Fruit fly (Drosophila melanogaster): Measurements from ENCODE around the gene CG43098.

Gene CG43098

dm6 chr3L:3644337-3645027 is 14.4 kb upstream of the CG43098 start (continued):
- TF ChIP-seq CG17359 (tag; optimal IDR thresholded peaks at IDR 0.05) (peak; percentile 6), CG7745 (tag; optimal IDR thresholded peaks at IDR 0.05) (no peak), CG8388 (GFP tag; optimal IDR thresholded peaks at IDR 0.05) (peak; percentile 37), CG12299 (tag; optimal IDR thresholded peaks at IDR 0.05) (no peak), CG9215 (GFP tag; IDR thresholded peaks at IDR 0.05) (no peak), Ssrp (tag; optimal IDR thresholded peaks at IDR 0.05) (peak; percentile 43), Xbp1 (GFP tag; optimal IDR thresholded peaks at IDR 0.05) (no peak), lov (optimal IDR thresholded peaks at IDR 0.05) (no peak), lov (GFP tag; IDR thresholded peaks at IDR 0.05) (no peak), dmrt11E (tag; optimal IDR thresholded peaks at IDR 0.05) (peak; percentile 46), Med (GFP tag) (peak; percentile 15), CG18262 (tag; optimal IDR thresholded peaks at IDR 0.05) (peak; percentile 21), bsh (GFP tag; optimal IDR thresholded peaks at IDR 0.05) (peak in 1 of 2 experiments; percentile 63), unpg (GFP tag; optimal IDR thresholded peaks at IDR 0.05) (peak; percentile 37), ara (GFP tag; IDR thresholded peaks at IDR 0.05) (0 out of 2 replicates have a peak, but pooled peaks have one; percentile 32), Six4 (GFP tag; optimal IDR thresholded peaks at IDR 0.05) (no peak), Hr51 (GFP tag; optimal IDR thresholded peaks at IDR 0.05) (no peak), CG7556 (GFP tag; optimal IDR thresholded peaks at IDR 0.05) (peak; percentile 1), Rx (GFP tag; IDR thresholded peaks at IDR 0.05) (no peak), tgo (GFP tag; IDR thresholded peaks at IDR 0.05) (peak; percentile 15; the same call in 1 of the 3 replicates), Mes4 (GFP tag; optimal IDR thresholded peaks at IDR 0.05) (no peak), Oli (tag; optimal IDR thresholded peaks at IDR 0.05) (peak; percentile 0), CG8281 (tag; optimal IDR thresholded peaks at IDR 0.05) (no peak), CG34376 (GFP tag; optimal IDR thresholded peaks at IDR 0.05) (no peak), az2 (GFP tag; optimal IDR thresholded peaks at IDR 0.05) (peak; percentile 22), CG4360 (GFP tag; IDR thresholded peaks at IDR 0.05) (peak; percentile 73), CG14710 (tag; optimal IDR thresholded peaks at IDR 0.05) (peak; percentile 13), oc (tag; optimal IDR thresholded peaks at IDR 0.05) (peak; percentile 19), phol (tag; optimal IDR thresholded peaks at IDR 0.05) (peak; percentile 12), Dll (GFP tag; IDR thresholded peaks at IDR 0.05; ENCODE audit: partially characterized antibody) (no peak), org-1 (GFP tag; optimal IDR thresholded peaks at IDR 0.05) (no peak), CG2889 (GFP tag; IDR thresholded peaks at IDR 0.05) (no peak), CG6689 (GFP tag; IDR thresholded peaks at IDR 0.05) (peak; percentile 5; the same call in 1 of the 2 replicates), hkb (optimal IDR thresholded peaks at IDR 0.05) (no peak), hkb (GFP tag; IDR thresholded peaks at IDR 0.05) (no peak), Xrp1 (GFP tag; IDR thresholded peaks at IDR 0.05) (peak; percentile 39; the same call in 1 of the 2 replicates), Dp (GFP tag; optimal IDR thresholded peaks at IDR 0.05) (no peak), Jarid2 (GFP tag; optimal IDR thresholded peaks at IDR 0.05) (no peak), CG15601 (tag; optimal IDR thresholded peaks at IDR 0.05) (peak; percentile 43), ATbp (GFP tag; optimal IDR thresholded peaks at IDR 0.05) (peak; percentile 20), yki (optimal IDR thresholded peaks at IDR 0.05) (no peak), CG9876 (GFP tag; optimal IDR thresholded peaks at IDR 0.05) (no peak), Ada2b (GFP tag; IDR thresholded peaks at IDR 0.05) (no peak), chn (GFP tag; optimal IDR thresholded peaks at IDR 0.05) (no peak), CG10147 (GFP tag; optimal IDR thresholded peaks at IDR 0.05) (no peak), so (GFP tag; IDR thresholded peaks at IDR 0.05) (no peak), prd (optimal IDR thresholded peaks at IDR 0.05) (no peak), prd (GFP tag; IDR thresholded peaks at IDR 0.05) (peak; percentile 18; the same call in 1 of the 3 replicates), dmrt99B (tag; optimal IDR thresholded peaks at IDR 0.05) (peak; percentile 12), ci (GFP tag; IDR thresholded peaks at IDR 0.05) (peak; percentile 43; the same call in 1 of the 3 replicates)

All from whole organism, embryonic.